Fruit fly (Drosophila melanogaster) whole organism, embryonic: ENCODE results near the gene PAN3.

ENCODE experiments used
- Aef1 ChIP-seq: fragments of 200-800 bp; sonication (Bioruptor generic); IDR thresholded peaks from 3 replicates; pipeline ENCODE4 v1.3.6; 2022; ENCODE audit warnings: missing biosample characterization, missing genetic modification characterization
- Atf6 ChIP-seq: fragments of 200-800 bp; sonication (Bioruptor generic); IDR thresholded peaks from 2 replicates; pipeline ENCODE4 v1.3.6; 2022; ENCODE audit warnings: missing biosample characterization, missing genetic modification characterization
- BEAF-32 ChIP-seq: fragments of 200-800 bp; sonication (Bioruptor generic); optimal IDR thresholded peaks from 3 replicates; lab custom pipeline; 2017; ENCODE audit warnings: missing biosample characterization, missing genetic modification characterization, mild to moderate bottlenecking, moderate library complexity, missing genetic modification reagents
- Bgb ChIP-seq: fragments of 200-800 bp; sonication (Bioruptor generic); IDR thresholded peaks from 2 replicates; pipeline ENCODE4 v1.3.6; 2022; ENCODE audit warnings: missing biosample characterization, missing genetic modification characterization; ENCODE audit not compliant: partially characterized antibody
- CG10147 ChIP-seq: fragments of 200-800 bp; sonication (Bioruptor generic); optimal IDR thresholded peaks from 2 replicates; lab custom pipeline; 2019; ENCODE audit warnings: missing biosample characterization, mild to moderate bottlenecking, missing genetic modification characterization, moderate library complexity
- CG1024 ChIP-seq: fragments of 200-800 bp; sonication (Bioruptor generic); IDR thresholded peaks from 2 replicates; pipeline ENCODE4 v1.3.6; 2022; ENCODE audit warnings: missing biosample characterization, missing genetic modification characterization
- CG10654 ChIP-seq: fragments of 200-800 bp; sonication (Bioruptor generic); optimal IDR thresholded peaks from 2 replicates; lab custom pipeline; 2016; ENCODE audit warnings: missing biosample characterization, missing genetic modification characterization
- CG11695 ChIP-seq: fragments of 200-800 bp; sonication (Bioruptor generic); IDR thresholded peaks from 3 replicates; pipeline ENCODE4 v1.3.6; 2022; ENCODE audit warnings: missing biosample characterization, missing genetic modification characterization
- CG12942 ChIP-seq: fragments of 200-800 bp; sonication (Bioruptor generic); optimal IDR thresholded peaks from 3 replicates; lab custom pipeline; 2016; ENCODE audit warnings: missing biosample characterization, missing genetic modification characterization
- CG18476 ChIP-seq: fragments of 200-800 bp; sonication (Bioruptor generic); optimal IDR thresholded peaks from 2 replicates; lab custom pipeline; 2016; ENCODE audit warnings: missing biosample characterization, mild to moderate bottlenecking, missing genetic modification characterization
- CG4282 ChIP-seq: fragments of 200-800 bp; sonication (Bioruptor generic); optimal IDR thresholded peaks from 2 replicates; lab custom pipeline; 2016; ENCODE audit warnings: missing biosample characterization, missing genetic modification characterization
- CG4820 ChIP-seq: fragments of 200-800 bp; sonication (Bioruptor generic); optimal IDR thresholded peaks from 3 replicates; lab custom pipeline; 2016; ENCODE audit warnings: missing biosample characterization, missing genetic modification characterization
- CG6654 ChIP-seq: fragments of 200-800 bp; sonication (Bioruptor generic); optimal IDR thresholded peaks from 2 replicates; lab custom pipeline; 2017; ENCODE audit warnings: missing biosample characterization, mild to moderate bottlenecking, missing genetic modification characterization
- CG7987 ChIP-seq: fragments of 200-800 bp; sonication (Bioruptor generic); optimal IDR thresholded peaks from 2 replicates; lab custom pipeline; 2018; ENCODE audit warnings: missing biosample characterization, mild to moderate bottlenecking, missing genetic modification characterization, moderate library complexity
- D19A ChIP-seq: fragments of 200-800 bp; optimal IDR thresholded peaks from 3 replicates; lab custom pipeline; 2019; ENCODE audit warnings: missing biosample characterization, mild to moderate bottlenecking, missing genetic modification characterization, moderate library complexity
- Dek ChIP-seq: fragments of 200-800 bp; sonication (Bioruptor generic); optimal IDR thresholded peaks from 3 replicates; lab custom pipeline; 2019; ENCODE audit warnings: missing biosample characterization, mild to moderate bottlenecking, missing genetic modification characterization, moderate library complexity
- Dfd ChIP-seq, 2 experiments: fragments of >200 bp; optimal IDR thresholded peaks; 2 replicates each; lab custom pipeline; 2017; ENCODE audit warnings: missing biosample characterization in 2 of 2, missing genetic modification characterization in 2 of 2
- Dip2 ChIP-seq: fragments of 200-800 bp; sonication (Bioruptor generic); IDR thresholded peaks from 2 replicates; pipeline ENCODE4 v1.3.6; 2022; ENCODE audit warnings: missing biosample characterization, missing genetic modification characterization
- Dref ChIP-seq: fragments of 200-800 bp; sonication (Bioruptor generic); IDR thresholded peaks from 2 replicates; pipeline ENCODE4 v1.3.6; 2022; ENCODE audit warnings: missing biosample characterization, missing genetic modification characterization
- Eip74EF ChIP-seq, 2 experiments: fragments of 200-800 bp in 1 of 2; fragments of >200 bp in 1 of 2; sonication (Bioruptor generic) in 1 of 2; optimal IDR thresholded peaks; 2 replicates each; lab custom pipeline; 2017 to 2019; ENCODE audit warnings: missing biosample characterization in 2 of 2, missing genetic modification characterization in 2 of 2, mild to moderate bottlenecking in 1 of 2, moderate library complexity in 1 of 2
- Gug ChIP-seq: fragments of 200-800 bp; sonication (Bioruptor generic); IDR thresholded peaks from 4 replicates; pipeline ENCODE4 v1.3.6; 2022; ENCODE audit warnings: missing biosample characterization, missing genetic modification characterization
- Hmx ChIP-seq: fragments of 200-800 bp; sonication (Bioruptor generic); optimal IDR thresholded peaks from 2 replicates; lab custom pipeline; 2016; ENCODE audit warnings: missing biosample characterization, missing genetic modification characterization
- NC2α ChIP-seq: fragments of 200-800 bp; sonication (Bioruptor generic); optimal IDR thresholded peaks from 2 replicates; lab custom pipeline; 2016; ENCODE audit warnings: missing biosample characterization, missing genetic modification characterization
- NC2β ChIP-seq: fragments of 200-800 bp; sonication (Bioruptor generic); optimal IDR thresholded peaks from 2 replicates; lab custom pipeline; 2016; ENCODE audit warnings: missing biosample characterization, missing genetic modification characterization
- PHDP ChIP-seq: fragments of 200-800 bp; sonication (Bioruptor generic); optimal IDR thresholded peaks from 3 replicates; lab custom pipeline; 2018; ENCODE audit warnings: missing biosample characterization, mild to moderate bottlenecking, missing genetic modification characterization, moderate library complexity
- Ravus ChIP-seq: fragments of 200-800 bp; sonication (Bioruptor generic); IDR thresholded peaks from 2 replicates; pipeline ENCODE4 v1.3.6; 2022; ENCODE audit warnings: missing biosample characterization, missing genetic modification characterization
- TFAM ChIP-seq: fragments of 200-800 bp; sonication (Bioruptor generic); optimal IDR thresholded peaks from 2 replicates; lab custom pipeline; 2017; ENCODE audit warnings: missing biosample characterization, missing genetic modification characterization, inconsistent platforms
- abd-A ChIP-seq: fragments of 200-800 bp; sonication (Bioruptor generic); optimal IDR thresholded peaks from 3 replicates; lab custom pipeline; 2019; ENCODE audit warnings: missing biosample characterization, mild to moderate bottlenecking, missing genetic modification characterization, moderate library complexity
- ap ChIP-seq: fragments of 200-800 bp; sonication (Bioruptor generic); IDR thresholded peaks from 2 replicates; pipeline ENCODE4 v1.3.6; 2022; ENCODE audit warnings: missing biosample characterization, missing genetic modification characterization
- bcd ChIP-seq: fragments of 200-800 bp; sonication (Bioruptor generic); optimal IDR thresholded peaks from 2 replicates; lab custom pipeline; 2017; ENCODE audit warnings: missing biosample characterization, mild to moderate bottlenecking, missing genetic modification characterization
- bigmax ChIP-seq: fragments of 200-800 bp; sonication (Bioruptor generic); optimal IDR thresholded peaks from 2 replicates; lab custom pipeline; 2018; ENCODE audit warnings: missing biosample characterization, mild to moderate bottlenecking, missing genetic modification characterization
- cad ChIP-seq: fragments of >200 bp; optimal IDR thresholded peaks from 2 replicates; lab custom pipeline; 2017; ENCODE audit warnings: missing biosample characterization, missing genetic modification characterization
- crol ChIP-seq: fragments of 200-800 bp; sonication (Bioruptor generic); IDR thresholded peaks from 2 replicates; pipeline ENCODE4 v1.3.6; 2022; ENCODE audit warnings: missing biosample characterization, missing genetic modification characterization
- fd96Cb ChIP-seq: fragments of 200-800 bp; sonication (Bioruptor generic); optimal IDR thresholded peaks from 2 replicates; lab custom pipeline; 2018; ENCODE audit warnings: missing biosample characterization, mild to moderate bottlenecking, missing genetic modification characterization, moderate library complexity
- insv ChIP-seq, 2 experiments: fragments of 200-800 bp; sonication (Bioruptor generic); optimal IDR thresholded peaks; 3 replicates each; lab custom pipeline; 2016 to 2018; ENCODE audit warnings: missing biosample characterization in 2 of 2, missing genetic modification characterization in 2 of 2
- pita ChIP-seq: fragments of 200-800 bp; sonication (Bioruptor generic); optimal IDR thresholded peaks from 2 replicates; lab custom pipeline; 2017; ENCODE audit warnings: missing biosample characterization, mild to moderate bottlenecking, missing genetic modification characterization
- ranshi ChIP-seq: fragments of 200-800 bp; sonication (Bioruptor generic); IDR thresholded peaks from 2 replicates; pipeline ENCODE4 v1.3.6; 2022; ENCODE audit warnings: missing biosample characterization, missing genetic modification characterization
- sim ChIP-seq: fragments of 200-800 bp; sonication (Bioruptor generic); IDR thresholded peaks from 2 replicates; pipeline ENCODE4 v1.3.6; 2022; ENCODE audit warnings: missing biosample characterization, missing genetic modification characterization
- slbo ChIP-seq: fragments of 200-800 bp; sonication (Bioruptor generic); IDR thresholded peaks from 2 replicates; pipeline ENCODE4 v1.3.6; 2022; ENCODE audit warnings: missing biosample characterization, missing genetic modification characterization
- slou ChIP-seq: fragments of 200-800 bp; sonication (Bioruptor generic); optimal IDR thresholded peaks from 3 replicates; lab custom pipeline; 2016; ENCODE audit warnings: missing biosample characterization, missing genetic modification characterization
- so ChIP-seq: fragments of 200-800 bp; sonication (Bioruptor generic); IDR thresholded peaks from 3 replicates; pipeline ENCODE4 v1.3.6; 2022; ENCODE audit warnings: missing biosample characterization, missing genetic modification characterization
- sr ChIP-seq: fragments of 200-800 bp; sonication (Bioruptor generic); IDR thresholded peaks from 3 replicates; pipeline ENCODE4 v1.3.6; 2022; ENCODE audit warnings: missing biosample characterization, missing genetic modification characterization
- ssp ChIP-seq: fragments of 200-800 bp; sonication (Bioruptor generic); IDR thresholded peaks from 2 replicates; pipeline ENCODE4 v1.3.6; 2022; ENCODE audit warnings: missing biosample characterization, missing genetic modification characterization
- stc ChIP-seq: fragments of 200-800 bp; sonication (Bioruptor generic); IDR thresholded peaks from 2 replicates; pipeline ENCODE4 v1.3.6; 2022; ENCODE audit warnings: missing biosample characterization, missing genetic modification characterization
- tap ChIP-seq: fragments of 200-800 bp; optimal IDR thresholded peaks from 3 replicates; lab custom pipeline; 2019; ENCODE audit warnings: missing biosample characterization, mild to moderate bottlenecking, missing genetic modification characterization, moderate library complexity
- tin ChIP-seq: fragments of 200-800 bp; sonication (Bioruptor generic); optimal IDR thresholded peaks from 3 replicates; lab custom pipeline; 2016; ENCODE audit warnings: missing biosample characterization, missing genetic modification characterization
- tx ChIP-seq: fragments of 200-800 bp; sonication (Bioruptor generic); optimal IDR thresholded peaks from 2 replicates; lab custom pipeline; 2016; ENCODE audit warnings: missing biosample characterization, missing genetic modification characterization
- unc-4 ChIP-seq: fragments of 200-800 bp; sonication (Bioruptor generic); IDR thresholded peaks from 2 replicates; pipeline ENCODE4 v1.3.6; 2022; ENCODE audit warnings: missing biosample characterization, missing genetic modification characterization; ENCODE audit not compliant: partially characterized antibody
- vnd ChIP-seq: fragments of 200-800 bp; sonication (Bioruptor generic); IDR thresholded peaks from 3 replicates; pipeline ENCODE4 v1.3.6; 2022; ENCODE audit warnings: missing biosample characterization, missing genetic modification characterization; ENCODE audit not compliant: partially characterized antibody

The PAN3 gene

dm6 chr3L:3060054-3060979, 10.6 kb upstream of the PAN3 start (continued):
- TF ChIP-seq CG10147 (GFP tag; lab: Kevin White, UChicago) (peak; percentile 93), CG4820 (GFP tag; lab: Kevin White, UChicago) (peak; percentile 97), CG11695 (GFP tag; lab: Robert Waterston, UW) (peak; percentile 98), ap (GFP tag; lab: Robert Waterston, UW) (peak; percentile 99), Atf6 (peak; percentile 99), NC2α (GFP tag; lab: Kevin White, UChicago) (peak; percentile 98), vnd (no peak), Hmx (peak; percentile 96), sim (GFP tag; lab: Robert Waterston, UW) (peak; percentile 97), Bgb (GFP tag; lab: Robert Waterston, UW) (no peak), ranshi (GFP tag; lab: Robert Waterston, UW) (peak; percentile 100), Dref (peak; percentile 53), slbo (peak; percentile 100), tx (peak; percentile 98), Aef1 (GFP tag; lab: Robert Waterston, UW) (peak; percentile 99), BEAF-32 (peak; percentile 12), abd-A (tag; lab: Kevin White, UChicago) (peak; percentile 72), fd96Cb (tag; lab: Kevin White, UChicago) (peak; percentile 98), CG12942 (GFP tag; lab: Kevin White, UChicago) (peak; percentile 98), sr (GFP tag; lab: Robert Waterston, UW) (peak; percentile 100), tin (GFP tag; lab: Kevin White, UChicago) (peak; percentile 99), slou (GFP tag; lab: Kevin White, UChicago) (peak; percentile 95), insv (GFP tag; optimal IDR thresholded peaks at IDR 0.05; lab: Kevin White, UChicago) (peak; percentile 72 to 74), so (peak; percentile 99), bcd (GFP tag; lab: Kevin White, UChicago) (peak; percentile 99), PHDP (peak; percentile 97), CG10654 (peak; percentile 98), CG4282 (GFP tag; lab: Kevin White, UChicago) (peak; percentile 97), CG1024 (GFP tag; lab: Robert Waterston, UW) (peak; percentile 97), pita (GFP tag; lab: Kevin White, UChicago) (no peak), Eip74EF (GFP tag; optimal IDR thresholded peaks at IDR 0.05; lab: Kevin White, UChicago) (peak in 1 of 2 experiments; percentile 94), CG7987 (GFP tag; lab: Kevin White, UChicago) (peak; percentile 97), stc (GFP tag; lab: Robert Waterston, UW) (peak; percentile 99), tap (peak; percentile 97), CG6654 (GFP tag; lab: Kevin White, UChicago) (peak; percentile 94), NC2β (peak; percentile 97), Dip2 (GFP tag; lab: Robert Waterston, UW) (peak; percentile 76), Dek (tag; lab: Kevin White, UChicago) (peak; percentile 97), Ravus (peak; percentile 98), crol (GFP tag; lab: Robert Waterston, UW) (peak; percentile 90), D19A (tag; lab: Kevin White, UChicago) (peak; percentile 91), unc-4 (GFP tag; lab: Robert Waterston, UW) (peak; percentile 31; the same call in 1 of the 2 replicates), Gug (peak; percentile 100), bigmax (peak; percentile 63), cad (no peak), CG18476 (GFP tag; lab: Kevin White, UChicago) (peak; percentile 97), TFAM (peak; percentile 92), ssp (GFP tag; lab: Robert Waterston, UW) (peak; percentile 94), Dfd (GFP tag; optimal IDR thresholded peaks at IDR 0.05; lab: Kevin White, UChicago) (peak in 1 of 2 experiments; percentile 50)
